Worm (Caenorhabditis elegans): ENCODE measurements around the gene srz-66.
A peak's percentile ranks its signal among the peaks of the same experiment; 100 is the strongest.

srz-66 gene

DNA sequence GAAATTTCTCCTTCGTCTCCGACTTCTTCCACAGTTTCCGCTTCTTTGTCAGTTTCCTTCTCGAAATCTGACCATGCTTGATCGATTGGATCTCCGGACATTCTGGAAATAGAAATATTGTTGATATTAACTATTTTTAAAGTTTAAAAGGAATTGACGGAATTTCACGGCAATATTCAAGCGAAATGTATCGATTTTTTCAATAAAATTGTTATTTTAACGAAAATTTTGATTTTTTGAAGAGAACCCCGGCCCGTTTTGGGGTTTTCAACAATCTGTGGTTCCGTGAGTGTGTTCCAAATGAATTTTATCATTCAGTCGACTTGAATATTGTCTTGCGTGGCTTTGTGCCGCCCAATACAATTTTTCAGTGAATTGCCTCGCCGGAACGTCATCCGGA, 10.2 kb downstream of the srz-66 start, which contains the start of gene F40D4.13:
F40D4.13 (minus strand) TSS at position 101 of the 400 bp plus-strand sequence.
- TF ChIP-seq pros-1 (tag; optimal IDR thresholded peaks at IDR 0.05) (no peak), dve-1 (tag; optimal IDR thresholded peaks at IDR 0.05) (no peak), zip-5 (tag; optimal IDR thresholded peaks at IDR 0.05) (no peak), odd-2 (tag; optimal IDR thresholded peaks at IDR 0.05) (no peak), ceh-22 (tag; optimal IDR thresholded peaks at IDR 0.05) (no peak), ceh-14 (tag; optimal IDR thresholded peaks at IDR 0.05) (no peak), pax-1 (tag; optimal IDR thresholded peaks at IDR 0.05) (no peak), ttx-3 (tag; optimal IDR thresholded peaks at IDR 0.05) (no peak), mec-3 (tag; optimal IDR thresholded peaks at IDR 0.05; ENCODE audit: borderline replicate concordance) (no peak), ceh-45 (GFP tag; IDR thresholded peaks at IDR 0.05) (no peak), ceh-2 (tag; optimal IDR thresholded peaks at IDR 0.05) (no peak), pha-2 (tag; optimal IDR thresholded peaks at IDR 0.05) (no peak), nhr-11 (tag; optimal IDR thresholded peaks at IDR 0.05) (no peak), K02D7.2 (tag; optimal IDR thresholded peaks at IDR 0.05) (no peak)

DNA sequence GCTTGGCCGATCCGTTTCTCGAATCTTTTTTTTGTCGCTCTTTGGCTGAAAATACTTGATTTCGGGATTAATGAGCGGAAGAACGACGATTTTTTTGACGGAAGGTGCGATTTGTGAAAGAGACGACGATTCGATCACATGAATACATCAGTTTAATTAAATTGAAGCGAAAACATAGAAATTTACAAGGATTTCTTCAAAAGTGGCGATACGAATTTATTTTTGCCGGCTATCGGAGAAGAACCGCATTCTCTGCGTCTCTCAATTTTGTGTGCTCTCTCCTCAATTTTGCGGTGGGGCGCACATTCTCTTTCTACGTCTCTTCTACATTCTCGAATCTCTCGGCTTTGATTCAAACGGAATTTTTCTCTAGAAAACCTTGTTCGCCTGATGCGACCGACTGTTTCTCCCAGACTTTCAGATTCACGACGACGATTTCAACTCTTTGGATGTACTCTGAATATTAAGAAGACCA, 11.9 kb downstream of the srz-66 start, which contains the start of gene F40D4.17:
F40D4.17 (minus strand) TSS at position 51 of the 475 bp plus-strand sequence.
- TF ChIP-seq nhr-232 (tag; optimal IDR thresholded peaks at IDR 0.05) (no peak), elt-4 (tag; optimal IDR thresholded peaks at IDR 0.05) (no peak), ceh-9 (tag; optimal IDR thresholded peaks at IDR 0.05) (no peak), C38D4.7 (GFP tag; optimal IDR thresholded peaks at IDR 0.05) (no peak), unc-3 (GFP tag; conservative IDR thresholded peaks at IDR 0.05) (no peak), unc-3 (tag; optimal IDR thresholded peaks at IDR 0.05) (no peak), ceh-2 (tag; optimal IDR thresholded peaks at IDR 0.05) (no peak), mec-3 (tag; optimal IDR thresholded peaks at IDR 0.05; ENCODE audit: borderline replicate concordance) (no peak), fkh-10 (GFP tag; optimal IDR thresholded peaks at IDR 0.05) (no peak), ceh-34 (tag; optimal IDR thresholded peaks at IDR 0.05) (no peak), ref-2 (tag; optimal IDR thresholded peaks at IDR 0.05) (no peak), hlh-15 (tag; optimal IDR thresholded peaks at IDR 0.05) (no peak), ahr-1 (tag; optimal IDR thresholded peaks at IDR 0.05) (no peak), lin-11 (tag; optimal IDR thresholded peaks at IDR 0.05) (no peak), fkh-6 (tag; optimal IDR thresholded peaks at IDR 0.05) (no peak), K09A11.1 (tag; optimal IDR thresholded peaks at IDR 0.05; ENCODE audit: insufficient read depth) (no peak)

DNA sequence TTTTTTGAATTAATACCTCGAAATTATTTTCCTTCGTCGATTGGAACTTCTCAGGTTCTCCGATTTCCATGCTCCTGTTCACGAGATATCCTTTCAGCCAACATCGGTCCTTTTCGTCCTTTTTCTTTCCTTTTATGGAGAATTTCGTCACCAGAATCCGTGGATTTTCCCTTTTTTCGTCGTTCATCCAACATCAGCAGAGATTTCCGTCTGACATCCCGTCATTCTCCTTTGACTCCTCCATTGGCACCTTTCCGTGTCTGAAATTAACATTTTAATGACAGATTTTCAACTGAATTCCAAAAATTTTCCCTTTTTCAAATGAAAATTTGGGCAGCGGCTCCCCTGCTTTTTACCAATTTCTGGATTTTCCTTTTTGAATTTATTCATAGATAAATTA, 12.4 kb downstream of the srz-66 start:
- TF ChIP-seq fkh-6 (tag; optimal IDR thresholded peaks at IDR 0.05), result no peak
- no peak for TF ChIP-seq ztf-16 (tag; optimal IDR thresholded peaks at IDR 0.05)
- TF ChIP-seq unc-3 (GFP tag; conservative IDR thresholded peaks at IDR 0.05), result no peak
- no peak for TF ChIP-seq unc-3 (tag; optimal IDR thresholded peaks at IDR 0.05)
- no peak for TF ChIP-seq ama-1 (optimal IDR thresholded peaks at IDR 0.05)
- no peak for TF ChIP-seq nhr-232 (tag; optimal IDR thresholded peaks at IDR 0.05)
- no peak for TF ChIP-seq sdc-2 (tag; optimal IDR thresholded peaks at IDR 0.05)
- no peak for TF ChIP-seq madf-2 (tag; optimal IDR thresholded peaks at IDR 0.05)

DNA sequence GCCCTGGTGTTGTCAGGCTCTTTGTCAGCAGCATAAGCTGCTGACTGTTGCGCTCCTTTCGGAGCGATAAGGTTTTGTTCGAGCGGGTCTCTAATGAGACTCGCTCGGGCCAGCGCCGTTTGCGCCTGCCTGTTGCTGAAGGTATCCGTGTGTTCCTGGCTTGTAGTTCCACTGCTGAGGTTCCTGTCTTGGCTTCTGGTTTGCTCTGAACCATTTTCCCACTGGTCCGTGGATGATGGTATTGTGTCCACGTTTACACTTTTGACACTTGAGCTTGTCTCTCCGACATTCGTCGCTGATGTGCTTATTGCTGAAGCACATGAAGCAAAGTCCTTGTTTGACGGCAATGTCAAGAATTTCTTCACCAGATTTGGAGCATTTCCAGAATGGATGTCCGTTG, 16.1 kb downstream of the srz-66 start:
- TF ChIP-seq hlh-6 (tag; optimal IDR thresholded peaks at IDR 0.05) (peak; percentile 24), tbx-2 (tag; optimal IDR thresholded peaks at IDR 0.05) (no peak), odd-2 (tag; optimal IDR thresholded peaks at IDR 0.05) (no peak), zip-5 (tag; optimal IDR thresholded peaks at IDR 0.05) (no peak), rnt-1 (tag; optimal IDR thresholded peaks at IDR 0.05) (no peak), unc-86 (tag; optimal IDR thresholded peaks at IDR 0.05) (no peak), syd-9 (tag; optimal IDR thresholded peaks at IDR 0.05) (no peak), pha-2 (tag; optimal IDR thresholded peaks at IDR 0.05) (no peak)
